Worm (Caenorhabditis elegans) whole organism, late embryonic: ENCODE data around the gene F56A8.4.

Source experiments
- ceh-31 ChIP-seq: sonication (generic microtip); optimal IDR thresholded peaks from 2 replicates; lab custom pipeline; 2016; ENCODE audit warnings: missing genetic modification characterization, missing compliant biosample characterization
- dmd-4 ChIP-seq: sonication (generic microtip); optimal IDR thresholded peaks from 2 replicates; lab custom pipeline; 2016; ENCODE audit warnings: borderline replicate concordance, missing genetic modification characterization, missing compliant biosample characterization
- ref-2 ChIP-seq: sonication (generic microtip); optimal IDR thresholded peaks from 2 replicates; lab custom pipeline; 2016; ENCODE audit warnings: missing genetic modification characterization, missing compliant biosample characterization
- rnt-1 ChIP-seq: sonication (generic microtip); optimal IDR thresholded peaks from 2 replicates; lab custom pipeline; 2016; ENCODE audit warnings: missing genetic modification characterization, missing compliant biosample characterization
- tbx-2 ChIP-seq: sonication (generic microtip); optimal IDR thresholded peaks from 2 replicates; lab custom pipeline; 2016; ENCODE audit warnings: missing genetic modification characterization, missing compliant biosample characterization

- TF ChIP-seq rnt-1 (tag; lab: Kevin White, UChicago): no peak
- TF ChIP-seq ref-2 (tag; lab: Kevin White, UChicago): no peak
- no peak for TF ChIP-seq ceh-31 (tag; lab: Kevin White, UChicago)
- no peak for TF ChIP-seq tbx-2 (tag; lab: Kevin White, UChicago)
- TF ChIP-seq dmd-4 (tag; lab: Kevin White, UChicago): no peak
These were observed 50.7 kb downstream of the F56A8.4 start, which contains the start of gene Y43F4B.10 for ce11 chrIII:13313788-13314187.
